Fruit fly (Drosophila melanogaster) whole organism, embryonic: Measurements from ENCODE around the gene CG32388.

Source experiments
- Aef1 ChIP-seq: fragments of 200-800 bp; sonication (Bioruptor generic); IDR thresholded peaks from 3 replicates; pipeline ENCODE4 v1.3.6; 2022; ENCODE audit warnings: missing biosample characterization, missing genetic modification characterization
- Atf3 ChIP-seq: fragments of 200-800 bp; sonication (Bioruptor generic); optimal IDR thresholded peaks from 3 replicates; lab custom pipeline; 2016; ENCODE audit warnings: missing biosample characterization, missing genetic modification characterization
- Atf6 ChIP-seq: fragments of 200-800 bp; sonication (Bioruptor generic); IDR thresholded peaks from 2 replicates; pipeline ENCODE4 v1.3.6; 2022; ENCODE audit warnings: missing biosample characterization, missing genetic modification characterization
- BtbVII ChIP-seq: fragments of 200-800 bp; sonication (Bioruptor generic); optimal IDR thresholded peaks from 3 replicates; lab custom pipeline; 2017; ENCODE audit warnings: missing biosample characterization, mild to moderate bottlenecking, missing genetic modification characterization
- CG12155 ChIP-seq: fragments of 200-800 bp; sonication (Bioruptor generic); optimal IDR thresholded peaks from 3 replicates; lab custom pipeline; 2016; ENCODE audit warnings: missing biosample characterization, missing genetic modification characterization
- CG12299 ChIP-seq: fragments of 200-800 bp; sonication (Bioruptor generic); optimal IDR thresholded peaks from 2 replicates; lab custom pipeline; 2018; ENCODE audit warnings: missing biosample characterization, mild to moderate bottlenecking, missing genetic modification characterization
- CG12769 ChIP-seq: fragments of 200-800 bp; sonication (Bioruptor generic); optimal IDR thresholded peaks from 2 replicates; lab custom pipeline; 2019; ENCODE audit warnings: missing biosample characterization, mild to moderate bottlenecking, missing genetic modification characterization, moderate library complexity
- CG14050 ChIP-seq: fragments of 200-800 bp; sonication (Bioruptor generic); IDR thresholded peaks from 3 replicates; pipeline ENCODE4 v1.3.6; 2022; ENCODE audit warnings: missing biosample characterization, missing genetic modification characterization
- CG16863 ChIP-seq: fragments of 200-800 bp; sonication (Bioruptor generic); optimal IDR thresholded peaks from 3 replicates; lab custom pipeline; 2016; ENCODE audit warnings: missing biosample characterization, missing genetic modification characterization
- CG17361 ChIP-seq: fragments of 200-800 bp; sonication (Bioruptor generic); IDR thresholded peaks from 3 replicates; pipeline ENCODE4 v1.3.6; 2022; ENCODE audit warnings: missing biosample characterization, missing genetic modification characterization
- CG1832 ChIP-seq: fragments of 200-800 bp; sonication (Bioruptor generic); optimal IDR thresholded peaks from 2 replicates; lab custom pipeline; 2017; ENCODE audit warnings: missing biosample characterization, mild to moderate bottlenecking, missing genetic modification characterization, inconsistent platforms
- CG2120 ChIP-seq: fragments of 200-800 bp; sonication (Bioruptor generic); optimal IDR thresholded peaks from 3 replicates; lab custom pipeline; 2016; ENCODE audit warnings: missing biosample characterization, missing genetic modification characterization
- CG2678 ChIP-seq: fragments of 200-800 bp; sonication (Bioruptor generic); optimal IDR thresholded peaks from 3 replicates; lab custom pipeline; 2019; ENCODE audit warnings: missing biosample characterization, mild to moderate bottlenecking, missing genetic modification characterization, moderate library complexity
- CG3065 ChIP-seq: fragments of 200-800 bp; sonication (Bioruptor generic); optimal IDR thresholded peaks from 2 replicates; lab custom pipeline; 2016; ENCODE audit warnings: missing biosample characterization, missing genetic modification characterization
- CG3847 ChIP-seq: fragments of 200-800 bp; sonication (Bioruptor generic); IDR thresholded peaks from 2 replicates; pipeline ENCODE4 v1.3.6; 2022; ENCODE audit warnings: missing biosample characterization, missing genetic modification characterization
- CG4617 ChIP-seq: fragments of 200-800 bp; sonication (Bioruptor generic); optimal IDR thresholded peaks from 3 replicates; lab custom pipeline; 2016; ENCODE audit warnings: missing biosample characterization, missing genetic modification characterization, borderline replicate concordance
- CG5953 ChIP-seq: fragments of 200-800 bp; sonication (Bioruptor generic); IDR thresholded peaks from 2 replicates; pipeline ENCODE4 v1.3.6; 2022; ENCODE audit warnings: missing biosample characterization, missing genetic modification characterization
- CG6254 ChIP-seq: fragments of 200-800 bp; sonication (Bioruptor generic); optimal IDR thresholded peaks from 3 replicates; lab custom pipeline; 2017; ENCODE audit warnings: mild to moderate bottlenecking, missing biosample characterization, missing genetic modification reagents, missing genetic modification characterization
- CG7745 ChIP-seq: fragments of 200-800 bp; sonication (Bioruptor generic); optimal IDR thresholded peaks from 2 replicates; lab custom pipeline; 2018; ENCODE audit warnings: missing biosample characterization, mild to moderate bottlenecking, missing genetic modification characterization, moderate library complexity
- CG7928 ChIP-seq: fragments of 200-800 bp; sonication (Bioruptor generic); optimal IDR thresholded peaks from 2 replicates; lab custom pipeline; 2017; ENCODE audit warnings: missing biosample characterization, mild to moderate bottlenecking, missing genetic modification characterization
- CG8478 ChIP-seq: fragments of >200 bp; optimal IDR thresholded peaks from 2 replicates; lab custom pipeline; 2018
- CTCF ChIP-seq: fragments of 200-800 bp; sonication (Bioruptor generic); optimal IDR thresholded peaks from 2 replicates; lab custom pipeline; 2017; ENCODE audit warnings: missing biosample characterization, mild to moderate bottlenecking, missing genetic modification characterization, moderate library complexity
- Dad ChIP-seq: fragments of 200-800 bp; sonication (Bioruptor generic); optimal IDR thresholded peaks from 3 replicates; lab custom pipeline; 2016; ENCODE audit warnings: missing biosample characterization, missing genetic modification characterization
- H15 ChIP-seq: fragments of 200-800 bp; sonication (Bioruptor generic); IDR thresholded peaks from 3 replicates; pipeline ENCODE4 v1.3.6; 2022; ENCODE audit warnings: missing biosample characterization, missing genetic modification characterization
- HLH3B ChIP-seq: fragments of 200-800 bp; sonication (Bioruptor generic); IDR thresholded peaks from 2 replicates; pipeline ENCODE4 v1.3.6; 2022; ENCODE audit warnings: missing biosample characterization, missing genetic modification characterization
- HLHmδ ChIP-seq: fragments of 200-800 bp; sonication (Bioruptor generic); optimal IDR thresholded peaks from 2 replicates; lab custom pipeline; 2018; ENCODE audit warnings: missing biosample characterization, mild to moderate bottlenecking, missing genetic modification characterization, moderate library complexity
- HmgD ChIP-seq: fragments of 200-800 bp; sonication (Bioruptor generic); optimal IDR thresholded peaks from 3 replicates; lab custom pipeline; 2016; ENCODE audit warnings: missing biosample characterization, missing genetic modification characterization
- MESR4 ChIP-seq: fragments of 200-800 bp; sonication (Bioruptor generic); optimal IDR thresholded peaks from 2 replicates; lab custom pipeline; 2018; ENCODE audit warnings: missing biosample characterization, mild to moderate bottlenecking, missing genetic modification characterization, moderate library complexity
- Mes4 ChIP-seq: fragments of 200-800 bp; sonication (Bioruptor generic); optimal IDR thresholded peaks from 2 replicates; lab custom pipeline; 2016; ENCODE audit warnings: missing biosample characterization, missing genetic modification characterization
- abd-A ChIP-seq: fragments of 200-800 bp; sonication (Bioruptor generic); optimal IDR thresholded peaks from 3 replicates; lab custom pipeline; 2019; ENCODE audit warnings: missing biosample characterization, mild to moderate bottlenecking, missing genetic modification characterization, moderate library complexity
- ato ChIP-seq: fragments of 200-800 bp; sonication (Bioruptor generic); IDR thresholded peaks from 2 replicates; pipeline ENCODE4 v1.3.6; 2022; ENCODE audit warnings: missing biosample characterization, missing genetic modification characterization; ENCODE audit not compliant: partially characterized antibody
- br ChIP-seq: fragments of >200 bp; optimal IDR thresholded peaks from 2 replicates; lab custom pipeline; 2017
- exex ChIP-seq: fragments of 200-800 bp; sonication (Bioruptor generic); optimal IDR thresholded peaks from 4 replicates; lab custom pipeline; 2018; ENCODE audit warnings: missing biosample characterization, mild to moderate bottlenecking, missing genetic modification characterization, moderate library complexity
- fd102C ChIP-seq: fragments of 200-800 bp; sonication (Bioruptor generic); optimal IDR thresholded peaks from 2 replicates; lab custom pipeline; 2018; ENCODE audit warnings: missing biosample characterization, mild to moderate bottlenecking, missing genetic modification characterization, moderate library complexity
- fu2 ChIP-seq: fragments of 200-800 bp; sonication (Bioruptor generic); optimal IDR thresholded peaks from 2 replicates; lab custom pipeline; 2016; ENCODE audit warnings: missing biosample characterization, missing genetic modification characterization
- gem ChIP-seq: fragments of 200-800 bp; sonication (Bioruptor generic); optimal IDR thresholded peaks from 2 replicates; lab custom pipeline; 2019; ENCODE audit warnings: missing biosample characterization, mild to moderate bottlenecking, missing genetic modification characterization, moderate library complexity
- gsb ChIP-seq: fragments of 200-800 bp; sonication (Bioruptor generic); IDR thresholded peaks from 2 replicates; pipeline ENCODE4 v1.3.6; 2022; ENCODE audit warnings: missing biosample characterization, missing genetic modification characterization
- her ChIP-seq: fragments of 200-800 bp; sonication (Bioruptor generic); optimal IDR thresholded peaks from 2 replicates; lab custom pipeline; 2016; ENCODE audit warnings: missing biosample characterization, missing genetic modification characterization
- ken ChIP-seq: fragments of 200-800 bp; sonication (Bioruptor generic); IDR thresholded peaks from 3 replicates; pipeline ENCODE4 v1.3.6; 2022; ENCODE audit warnings: missing biosample characterization, missing genetic modification characterization
- lov ChIP-seq, 2 experiments: fragments of 200-800 bp in 1 of 2; fragments of >200 bp in 1 of 2; sonication (Bioruptor generic) in 1 of 2; IDR thresholded peaks in 1 of 2; optimal IDR thresholded peaks in 1 of 2; 2 replicates in 1 of 2; 3 replicates in 1 of 2; pipeline versions ENCODE4 v1.3.6 to Lab custom; 2017 to 2022; ENCODE audit warnings: missing biosample characterization in 1 of 2, missing genetic modification characterization in 1 of 2
- mirr ChIP-seq: fragments of 200-800 bp; sonication (Bioruptor generic); optimal IDR thresholded peaks from 3 replicates; lab custom pipeline; 2018; ENCODE audit warnings: missing biosample characterization, mild to moderate bottlenecking, missing genetic modification characterization
- odd ChIP-seq: fragments of 200-800 bp; sonication (Bioruptor generic); optimal IDR thresholded peaks from 2 replicates; lab custom pipeline; 2017; ENCODE audit warnings: missing biosample characterization, mild to moderate bottlenecking, missing genetic modification characterization
- p53 ChIP-seq: fragments of 200-800 bp; sonication (Bioruptor generic); optimal IDR thresholded peaks from 2 replicates; lab custom pipeline; 2016; ENCODE audit warnings: missing biosample characterization, missing genetic modification characterization
- salm ChIP-seq: fragments of 200-800 bp; sonication (Bioruptor generic); optimal IDR thresholded peaks from 2 replicates; lab custom pipeline; 2018; ENCODE audit warnings: missing biosample characterization, mild to moderate bottlenecking, missing genetic modification characterization
- sc ChIP-seq, 3 experiments: fragments of >200 bp in 2 of 3; fragments of 200-800 bp in 1 of 3; sonication (Bioruptor generic) in 1 of 3; optimal IDR thresholded peaks; 2 replicates in 2 of 3; 3 replicates in 1 of 3; lab custom pipeline; 2017; ENCODE audit warnings: mild to moderate bottlenecking in 1 of 3, missing biosample characterization in 1 of 3, missing genetic modification characterization in 1 of 3, missing genetic modification reagents in 1 of 3
- sens ChIP-seq: fragments of 200-800 bp; sonication (Bioruptor generic); peaks from one replicate; lab custom pipeline; 2016; ENCODE audit warnings: missing biosample characterization, missing genetic modification characterization
- sens-2 ChIP-seq: fragments of 200-800 bp; sonication (Bioruptor generic); IDR thresholded peaks from 2 replicates; pipeline ENCODE4 v1.3.6; 2022; ENCODE audit warnings: missing biosample characterization, missing genetic modification characterization
- sim ChIP-seq: fragments of 200-800 bp; sonication (Bioruptor generic); IDR thresholded peaks from 2 replicates; pipeline ENCODE4 v1.3.6; 2022; ENCODE audit warnings: missing biosample characterization, missing genetic modification characterization
- tgo ChIP-seq: fragments of 200-800 bp; sonication (Bioruptor generic); IDR thresholded peaks from 3 replicates; pipeline ENCODE4 v1.3.6; 2022; ENCODE audit warnings: missing biosample characterization, missing genetic modification characterization
- ttk ChIP-seq: fragments of 200-800 bp; sonication (Bioruptor generic); IDR thresholded peaks from 2 replicates; pipeline ENCODE4 v2.1.2; 2022; ENCODE audit warnings: missing biosample characterization, missing genetic modification characterization

The CG32388 gene

DNA sequence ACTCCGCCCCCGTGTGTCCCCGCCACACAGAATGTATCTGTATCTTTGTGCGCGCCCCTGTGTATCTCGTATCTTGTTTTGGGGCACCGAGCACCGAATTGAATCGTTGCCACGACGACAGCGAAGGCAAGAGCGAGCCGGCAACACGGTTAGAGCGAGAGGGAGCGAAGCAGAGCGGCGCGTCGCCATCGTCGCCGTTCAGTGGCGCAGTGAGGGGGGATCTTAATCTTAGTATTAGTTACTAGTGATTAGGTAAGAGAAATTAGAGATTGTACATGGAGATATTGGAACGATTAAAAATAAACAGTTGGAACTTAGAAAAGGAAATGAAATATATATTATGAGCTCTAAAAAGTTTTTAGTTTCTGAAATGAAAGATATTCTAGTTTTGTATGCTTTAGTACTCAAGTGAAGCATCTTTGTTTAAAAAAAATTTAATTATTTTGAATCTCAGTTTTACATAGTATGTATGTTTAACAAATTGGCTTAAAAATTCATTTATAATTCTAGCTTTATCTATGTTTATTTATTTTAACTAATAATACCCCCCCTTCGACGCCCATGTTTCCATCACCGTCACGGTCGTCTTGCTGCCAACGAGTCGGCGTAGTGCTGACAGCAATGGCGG, 4.7 kb upstream of the CG32388 start (continued):
- peak; percentile 71 for TF ChIP-seq HLH3B (GFP tag; lab: Robert Waterston, UW)
- peak; percentile 81 for TF ChIP-seq Aef1
- peak; percentile 90 for TF ChIP-seq sens (GFP tag; lab: Kevin White, UChicago)
- TF ChIP-seq CG7745 (tag; lab: Kevin White, UChicago), result no peak
- peak; percentile 34 for TF ChIP-seq CTCF (GFP tag; lab: Kevin White, UChicago)
- TF ChIP-seq br (lab: Kevin White, UChicago), result no peak
- TF ChIP-seq BtbVII (GFP tag; lab: Kevin White, UChicago), result peak; percentile 94
- TF ChIP-seq mirr (GFP tag; lab: Kevin White, UChicago), result peak; percentile 18
- TF ChIP-seq fd102C, result no peak
- peak; percentile 36 for TF ChIP-seq p53 (GFP tag; lab: Kevin White, UChicago)
- no peak for TF ChIP-seq CG8478 (lab: Kevin White, UChicago)
- peak; percentile 81 for TF ChIP-seq CG3847 (GFP tag; lab: Robert Waterston, UW)
- TF ChIP-seq lov (optimal IDR thresholded peaks at IDR 0.05; lab: Kevin White, UChicago), result no peak
- peak; percentile 27; the same call in 1 of the 3 replicates for TF ChIP-seq lov (GFP tag; IDR thresholded peaks at IDR 0.05; lab: Robert Waterston, UW)
- no peak for TF ChIP-seq sens-2 (GFP tag; lab: Robert Waterston, UW)
- TF ChIP-seq sim (GFP tag; lab: Robert Waterston, UW), result no peak
- peak; percentile 33 for TF ChIP-seq CG12769 (tag; lab: Kevin White, UChicago)
- TF ChIP-seq H15, result peak; percentile 68; the same call in 2 of the 3 replicates
- TF ChIP-seq her (GFP tag; lab: Kevin White, UChicago), result peak; percentile 31
- peak; percentile 77 for TF ChIP-seq ttk (GFP tag; lab: Robert Waterston, UW)
- TF ChIP-seq CG14050 (GFP tag; lab: Robert Waterston, UW), result peak; percentile 54; the same call in 2 of the 3 replicates
- TF ChIP-seq CG2678 (tag; lab: Kevin White, UChicago), result peak; percentile 98
- peak; percentile 58 for TF ChIP-seq CG12299 (tag; lab: Kevin White, UChicago)
- peak; percentile 91 for TF ChIP-seq CG6254 (GFP tag; lab: Kevin White, UChicago)
- TF ChIP-seq CG16863 (GFP tag; lab: Kevin White, UChicago), result peak; percentile 64
- peak; percentile 64 for TF ChIP-seq exex (tag; lab: Kevin White, UChicago)
- peak; percentile 62 for TF ChIP-seq Atf3 (GFP tag; lab: Kevin White, UChicago)
- TF ChIP-seq salm (tag; lab: Kevin White, UChicago), result peak; percentile 65
- TF ChIP-seq CG5953 (GFP tag; lab: Robert Waterston, UW), result peak; percentile 22; the same call in 1 of the 2 replicates
- TF ChIP-seq CG2120 (GFP tag; lab: Kevin White, UChicago), result peak; percentile 78
- TF ChIP-seq CG1832 (GFP tag; lab: Kevin White, UChicago), result peak; percentile 91
- TF ChIP-seq abd-A, result peak; percentile 20
- TF ChIP-seq tgo, result peak; percentile 89
- TF ChIP-seq CG17361 (GFP tag; lab: Robert Waterston, UW), result peak; percentile 100
- peak; percentile 94 for TF ChIP-seq odd (GFP tag; lab: Kevin White, UChicago)
- TF ChIP-seq CG7928 (GFP tag; lab: Kevin White, UChicago), result peak; percentile 61
- no peak for TF ChIP-seq HmgD
- peak; percentile 74 for TF ChIP-seq Atf6 (GFP tag; lab: Robert Waterston, UW)
- peak; percentile 66; the same call in 1 of the 2 replicates for TF ChIP-seq gsb (GFP tag; lab: Robert Waterston, UW)
- TF ChIP-seq fu2 (GFP tag; lab: Kevin White, UChicago), result peak; percentile 27
- peak; percentile 73 for TF ChIP-seq CG12155 (GFP tag; lab: Kevin White, UChicago)
- TF ChIP-seq MESR4 (GFP tag; lab: Kevin White, UChicago), result no peak
- TF ChIP-seq gem (tag; lab: Kevin White, UChicago), result peak; percentile 95
- TF ChIP-seq Dad (GFP tag; lab: Kevin White, UChicago), result peak; percentile 60
- peak; percentile 46 for TF ChIP-seq CG4617 (GFP tag; lab: Kevin White, UChicago)
- TF ChIP-seq HLHmδ (GFP tag; lab: Kevin White, UChicago), result no peak
- TF ChIP-seq Mes4 (GFP tag; lab: Kevin White, UChicago), result peak; percentile 25
- TF ChIP-seq sc (optimal IDR thresholded peaks at IDR 0.05; lab: Kevin White, UChicago), result no peak
- peak; percentile 89 for TF ChIP-seq sc (GFP tag; optimal IDR thresholded peaks at IDR 0.05; lab: Kevin White, UChicago)
- no peak for TF ChIP-seq ato
- peak; percentile 66 for TF ChIP-seq CG3065
- TF ChIP-seq ken (GFP tag; lab: Robert Waterston, UW), result 0 out of 3 replicates have a peak, but pooled peaks have one; percentile 33
